Fruit fly (Drosophila melanogaster) whole organism, embryonic: ENCODE results near the gene Ntf-2.

ENCODE experiments used
- Blimp-1 ChIP-seq: fragments of 200-800 bp; sonication (Bioruptor generic); optimal IDR thresholded peaks from 3 replicates; lab custom pipeline; 2018; ENCODE audit warnings: missing biosample characterization, missing genetic modification characterization, mild to moderate bottlenecking, moderate library complexity, missing genetic modification reagents
- CG13775 ChIP-seq: fragments of 200-800 bp; sonication (Bioruptor generic); optimal IDR thresholded peaks from 3 replicates; lab custom pipeline; 2017; ENCODE audit warnings: missing biosample characterization, mild to moderate bottlenecking, missing genetic modification characterization
- CG14441 ChIP-seq: fragments of 200-800 bp; sonication (Bioruptor generic); IDR thresholded peaks from 2 replicates; pipeline ENCODE4 v1.3.6; 2022; ENCODE audit warnings: missing biosample characterization, missing genetic modification characterization
- CG16813 ChIP-seq: fragments of 200-800 bp; sonication (Bioruptor generic); IDR thresholded peaks from 3 replicates; pipeline ENCODE4 v1.3.6; 2022; ENCODE audit warnings: missing biosample characterization, missing genetic modification characterization; ENCODE audit not compliant: partially characterized antibody
- CG18599 ChIP-seq: fragments of 200-800 bp; sonication (Bioruptor generic); optimal IDR thresholded peaks from 3 replicates; lab custom pipeline; 2017; ENCODE audit warnings: missing biosample characterization, missing genetic modification characterization, mild to moderate bottlenecking, moderate library complexity, missing genetic modification reagents
- CG18764 ChIP-seq: fragments of 200-800 bp; sonication (Bioruptor generic); optimal IDR thresholded peaks from 3 replicates; lab custom pipeline; 2016; ENCODE audit warnings: missing biosample characterization, missing genetic modification characterization
- CG30020 ChIP-seq: fragments of 200-800 bp; optimal IDR thresholded peaks from 2 replicates; lab custom pipeline; 2019; ENCODE audit warnings: missing biosample characterization, mild to moderate bottlenecking, missing genetic modification characterization, moderate library complexity
- CG30431 ChIP-seq: fragments of 200-800 bp; sonication (Bioruptor generic); optimal IDR thresholded peaks from 2 replicates; lab custom pipeline; 2017; ENCODE audit warnings: missing biosample characterization, missing genetic modification characterization
- CG3065 ChIP-seq: fragments of 200-800 bp; sonication (Bioruptor generic); optimal IDR thresholded peaks from 2 replicates; lab custom pipeline; 2016; ENCODE audit warnings: missing biosample characterization, missing genetic modification characterization
- CG31388 ChIP-seq: fragments of 200-800 bp; sonication (Bioruptor generic); optimal IDR thresholded peaks from 2 replicates; lab custom pipeline; 2016; ENCODE audit warnings: missing biosample characterization, missing genetic modification characterization
- CG31441 ChIP-seq: fragments of 200-800 bp; sonication (Bioruptor generic); IDR thresholded peaks from 2 replicates; pipeline ENCODE4 v1.3.6; 2022; ENCODE audit warnings: missing biosample characterization, missing genetic modification characterization
- CG6175 ChIP-seq: fragments of 200-800 bp; sonication (Bioruptor generic); IDR thresholded peaks from 3 replicates; pipeline ENCODE4 v1.3.6; 2022; ENCODE audit warnings: missing biosample characterization, missing genetic modification characterization
- CG6272 ChIP-seq: fragments of 200-800 bp; sonication (Bioruptor generic); IDR thresholded peaks from 2 replicates; pipeline ENCODE4 v1.3.6; 2022; ENCODE audit warnings: missing biosample characterization, missing genetic modification characterization
- CG6683 ChIP-seq: fragments of 200-800 bp; sonication (Bioruptor generic); optimal IDR thresholded peaks from 2 replicates; lab custom pipeline; 2017; ENCODE audit warnings: missing biosample characterization, mild to moderate bottlenecking, missing genetic modification characterization, missing genetic modification reagents
- CG7928 ChIP-seq: fragments of 200-800 bp; sonication (Bioruptor generic); optimal IDR thresholded peaks from 2 replicates; lab custom pipeline; 2017; ENCODE audit warnings: missing biosample characterization, mild to moderate bottlenecking, missing genetic modification characterization
- CG8089 ChIP-seq: fragments of 200-800 bp; sonication (Bioruptor generic); optimal IDR thresholded peaks from 3 replicates; lab custom pipeline; 2016; ENCODE audit warnings: missing biosample characterization, missing genetic modification characterization
- CG8478 ChIP-seq: fragments of >200 bp; optimal IDR thresholded peaks from 2 replicates; lab custom pipeline; 2018
- Dip3 ChIP-seq: fragments of 200-800 bp; sonication (Bioruptor generic); optimal IDR thresholded peaks from 3 replicates; lab custom pipeline; 2016; ENCODE audit warnings: missing biosample characterization, missing genetic modification characterization
- Ets97D ChIP-seq: fragments of 200-800 bp; sonication (Bioruptor generic); optimal IDR thresholded peaks from 3 replicates; lab custom pipeline; 2016; ENCODE audit warnings: missing biosample characterization, missing genetic modification characterization
- HLH54F ChIP-seq: fragments of 200-800 bp; sonication (Bioruptor generic); optimal IDR thresholded peaks from 3 replicates; lab custom pipeline; 2016; ENCODE audit warnings: missing biosample characterization, missing genetic modification characterization
- HLHmδ ChIP-seq: fragments of 200-800 bp; sonication (Bioruptor generic); optimal IDR thresholded peaks from 2 replicates; lab custom pipeline; 2018; ENCODE audit warnings: missing biosample characterization, mild to moderate bottlenecking, missing genetic modification characterization, moderate library complexity
- Hr39 ChIP-seq: fragments of >200 bp; optimal IDR thresholded peaks from 2 replicates; lab custom pipeline; 2017
- Hr78 ChIP-seq, 2 experiments: fragments of 200-800 bp in 1 of 2; fragments of >200 bp in 1 of 2; sonication (Bioruptor generic) in 1 of 2; optimal IDR thresholded peaks; 2 replicates each; lab custom pipeline; 2017 to 2019; ENCODE audit warnings: missing biosample characterization in 2 of 2, missing genetic modification characterization in 2 of 2, mild to moderate bottlenecking in 1 of 2, moderate library complexity in 1 of 2
- Lhr ChIP-seq: fragments of 200-800 bp; sonication (Bioruptor generic); optimal IDR thresholded peaks from 3 replicates; lab custom pipeline; 2017; ENCODE audit warnings: mild to moderate bottlenecking, missing biosample characterization, missing genetic modification reagents, missing genetic modification characterization
- Mes4 ChIP-seq: fragments of 200-800 bp; sonication (Bioruptor generic); optimal IDR thresholded peaks from 2 replicates; lab custom pipeline; 2016; ENCODE audit warnings: missing biosample characterization, missing genetic modification characterization
- Nf-YB ChIP-seq: fragments of 200-800 bp; sonication (Bioruptor generic); optimal IDR thresholded peaks from 3 replicates; lab custom pipeline; 2019; ENCODE audit warnings: missing biosample characterization, mild to moderate bottlenecking, missing genetic modification characterization, moderate library complexity
- Sox100B ChIP-seq: fragments of 200-800 bp; sonication (Bioruptor generic); optimal IDR thresholded peaks from 3 replicates; lab custom pipeline; 2018; ENCODE audit warnings: missing biosample characterization, mild to moderate bottlenecking, missing genetic modification characterization
- Stat92E ChIP-seq, 3 experiments: fragments of >200 bp in 2 of 3; fragments of 200-800 bp in 1 of 3; sonication (Bioruptor generic) in 1 of 3; optimal IDR thresholded peaks; 2 replicates each; lab custom pipeline; 2017 to 2019; ENCODE audit warnings: missing biosample characterization in 3 of 3, missing genetic modification characterization in 3 of 3, mild to moderate bottlenecking in 1 of 3, moderate library complexity in 1 of 3
- abd-A ChIP-seq: fragments of 200-800 bp; sonication (Bioruptor generic); optimal IDR thresholded peaks from 3 replicates; lab custom pipeline; 2019; ENCODE audit warnings: missing biosample characterization, mild to moderate bottlenecking, missing genetic modification characterization, moderate library complexity
- ap ChIP-seq: fragments of 200-800 bp; sonication (Bioruptor generic); IDR thresholded peaks from 2 replicates; pipeline ENCODE4 v1.3.6; 2022; ENCODE audit warnings: missing biosample characterization, missing genetic modification characterization
- ash1 ChIP-seq: fragments of 200-800 bp; sonication (Bioruptor generic); optimal IDR thresholded peaks from 2 replicates; lab custom pipeline; 2018; ENCODE audit warnings: missing biosample characterization, mild to moderate bottlenecking, missing genetic modification characterization
- bsh ChIP-seq, 2 experiments: fragments of 200-800 bp; sonication (Bioruptor generic); optimal IDR thresholded peaks; 2 replicates each; lab custom pipeline; 2017 to 2018; ENCODE audit warnings: mild to moderate bottlenecking in 2 of 2, missing biosample characterization in 2 of 2, missing genetic modification characterization in 2 of 2, moderate library complexity in 1 of 2
- fru ChIP-seq: fragments of >200 bp; optimal IDR thresholded peaks from 2 replicates; lab custom pipeline; 2017
- gce ChIP-seq: fragments of 200-800 bp; sonication (Bioruptor generic); IDR thresholded peaks from 3 replicates; pipeline ENCODE4 v1.3.6; 2022; ENCODE audit warnings: missing biosample characterization, missing genetic modification characterization
- gsb ChIP-seq: fragments of 200-800 bp; sonication (Bioruptor generic); IDR thresholded peaks from 2 replicates; pipeline ENCODE4 v1.3.6; 2022; ENCODE audit warnings: missing biosample characterization, missing genetic modification characterization
- ken ChIP-seq: fragments of 200-800 bp; sonication (Bioruptor generic); IDR thresholded peaks from 3 replicates; pipeline ENCODE4 v1.3.6; 2022; ENCODE audit warnings: missing biosample characterization, missing genetic modification characterization
- maf-S ChIP-seq: fragments of 200-800 bp; sonication (Bioruptor generic); optimal IDR thresholded peaks from 2 replicates; lab custom pipeline; 2016; ENCODE audit warnings: missing biosample characterization, missing genetic modification characterization
- pan ChIP-seq, 4 experiments: fragments of >200 bp in 3 of 4; fragments of 200-800 bp in 1 of 4; sonication (Bioruptor generic) in 1 of 4; optimal IDR thresholded peaks in 3 of 4; IDR thresholded peaks in 1 of 4; 2 replicates each; pipeline versions ENCODE4 v1.3.6 to Lab custom; 2017 to 2022; ENCODE audit warnings: missing biosample characterization in 2 of 4, missing genetic modification characterization in 2 of 4, mixed read lengths in 1 of 4
- pnt ChIP-seq: fragments of 200-800 bp; sonication (Bioruptor generic); optimal IDR thresholded peaks from 3 replicates; lab custom pipeline; 2016; ENCODE audit warnings: missing biosample characterization, missing genetic modification characterization
- psq ChIP-seq: fragments of 200-800 bp; sonication (Bioruptor generic); optimal IDR thresholded peaks from 2 replicates; lab custom pipeline; 2017; ENCODE audit warnings: missing biosample characterization, missing genetic modification characterization
- sug ChIP-seq: fragments of 200-800 bp; optimal IDR thresholded peaks from 2 replicates; lab custom pipeline; 2019; ENCODE audit warnings: missing biosample characterization, mild to moderate bottlenecking, missing genetic modification characterization, moderate library complexity
- tgo ChIP-seq: fragments of 200-800 bp; sonication (Bioruptor generic); IDR thresholded peaks from 3 replicates; pipeline ENCODE4 v1.3.6; 2022; ENCODE audit warnings: missing biosample characterization, missing genetic modification characterization
- tio ChIP-seq: fragments of 200-800 bp; sonication (Bioruptor generic); optimal IDR thresholded peaks from 2 replicates; lab custom pipeline; 2017; ENCODE audit warnings: missing biosample characterization, missing genetic modification characterization, inconsistent platforms
- ttk ChIP-seq: fragments of 200-800 bp; sonication (Bioruptor generic); IDR thresholded peaks from 2 replicates; pipeline ENCODE4 v2.1.2; 2022; ENCODE audit warnings: missing biosample characterization, missing genetic modification characterization
- tup ChIP-seq: fragments of 200-800 bp; sonication (Bioruptor generic); optimal IDR thresholded peaks from 2 replicates; lab custom pipeline; 2016; ENCODE audit warnings: missing biosample characterization, mild to moderate bottlenecking, missing genetic modification characterization, moderate library complexity
- unc-4 ChIP-seq: fragments of 200-800 bp; sonication (Bioruptor generic); IDR thresholded peaks from 2 replicates; pipeline ENCODE4 v1.3.6; 2022; ENCODE audit warnings: missing biosample characterization, missing genetic modification characterization; ENCODE audit not compliant: partially characterized antibody
- unpg ChIP-seq: fragments of 200-800 bp; sonication (Bioruptor generic); optimal IDR thresholded peaks from 3 replicates; lab custom pipeline; 2018; ENCODE audit warnings: missing biosample characterization, mild to moderate bottlenecking, missing genetic modification characterization, moderate library complexity
- wdn ChIP-seq: fragments of 200-800 bp; sonication (Bioruptor generic); IDR thresholded peaks from 2 replicates; pipeline ENCODE4 v1.3.6; 2022; ENCODE audit warnings: missing biosample characterization, missing genetic modification characterization
- zfh2 ChIP-seq: fragments of 200-800 bp; sonication (Bioruptor generic); optimal IDR thresholded peaks from 2 replicates; lab custom pipeline; 2016; ENCODE audit warnings: missing biosample characterization, missing genetic modification characterization

Ntf-2 gene

dm6 chrX:21053849-21054581 lies 18.7 kb downstream of the Ntf-2 start, which contains the start of the genes Stt3A and bves (continued):
- peak; percentile 98 for TF ChIP-seq CG31441
- peak; percentile 94 for TF ChIP-seq Lhr (GFP tag; lab: Kevin White, UChicago)
- no peak for TF ChIP-seq Hr39
- peak; percentile 78 for TF ChIP-seq CG7928 (GFP tag; lab: Kevin White, UChicago)
- peak; percentile 97 for TF ChIP-seq Dip3
- peak; percentile 98 for TF ChIP-seq ken
- TF ChIP-seq fru: no peak
- TF ChIP-seq Stat92E (GFP tag; optimal IDR thresholded peaks at IDR 0.05; lab: Kevin White, UChicago): peak in 1 of 3 experiments; percentile 97
- peak; percentile 90 for TF ChIP-seq Nf-YB (GFP tag; lab: Kevin White, UChicago)
- TF ChIP-seq zfh2 (GFP tag; lab: Kevin White, UChicago): peak; percentile 97
- peak; percentile 98 for TF ChIP-seq maf-S (GFP tag; lab: Kevin White, UChicago)
- peak; percentile 97 for TF ChIP-seq CG14441 (GFP tag; lab: Robert Waterston, UW)
- TF ChIP-seq HLH54F: peak; percentile 98
- peak; percentile 95 for TF ChIP-seq CG18764 (GFP tag; lab: Kevin White, UChicago)
- peak; percentile 94 for TF ChIP-seq CG3065 (GFP tag; lab: Kevin White, UChicago)
- TF ChIP-seq bsh (GFP tag; optimal IDR thresholded peaks at IDR 0.05; lab: Kevin White, UChicago): peak; percentile 98 to 99
- TF ChIP-seq CG6175 (GFP tag; lab: Robert Waterston, UW): peak; percentile 93
- peak; percentile 94 for TF ChIP-seq psq (GFP tag; lab: Kevin White, UChicago)
- peak; percentile 97 for TF ChIP-seq CG6683 (GFP tag; lab: Kevin White, UChicago)
- TF ChIP-seq unpg (GFP tag; lab: Kevin White, UChicago): peak; percentile 99
- TF ChIP-seq CG8089 (GFP tag; lab: Kevin White, UChicago): peak; percentile 98
- TF ChIP-seq wdn: peak; percentile 97
- TF ChIP-seq ap (GFP tag; lab: Robert Waterston, UW): peak; percentile 97
- no peak for TF ChIP-seq CG8478
- peak; percentile 95 for TF ChIP-seq ttk (GFP tag; lab: Robert Waterston, UW)
- TF ChIP-seq Mes4 (GFP tag; lab: Kevin White, UChicago): peak; percentile 98
- TF ChIP-seq gsb (GFP tag; lab: Robert Waterston, UW): peak; percentile 94
- TF ChIP-seq tgo (GFP tag; lab: Robert Waterston, UW): peak; percentile 98
- peak; percentile 98 for TF ChIP-seq Blimp-1 (GFP tag; lab: Kevin White, UChicago)
- TF ChIP-seq CG18599 (GFP tag; lab: Kevin White, UChicago): peak; percentile 99
- peak; percentile 94 for TF ChIP-seq tup
- peak; percentile 95 for TF ChIP-seq CG6272 (GFP tag; lab: Robert Waterston, UW)
- TF ChIP-seq CG31388 (GFP tag; lab: Kevin White, UChicago): peak; percentile 89
- peak; percentile 87 for TF ChIP-seq CG30020 (tag; lab: Kevin White, UChicago)
- TF ChIP-seq CG13775 (GFP tag; lab: Kevin White, UChicago): peak; percentile 97
- peak; percentile 59; the same call in 2 of the 3 replicates for TF ChIP-seq CG16813 (GFP tag; lab: Robert Waterston, UW)
- TF ChIP-seq HLHmδ (GFP tag; lab: Kevin White, UChicago): no peak
- peak in 1 of 2 experiments; percentile 92 for TF ChIP-seq Hr78 (GFP tag; optimal IDR thresholded peaks at IDR 0.05; lab: Kevin White, UChicago)
- peak; percentile 97 for TF ChIP-seq gce
- peak; percentile 94 for TF ChIP-seq tio (GFP tag; lab: Kevin White, UChicago)
- TF ChIP-seq pan (optimal IDR thresholded peaks at IDR 0.05; lab: Kevin White, UChicago): no peak
- TF ChIP-seq pan (GFP tag; optimal IDR thresholded peaks at IDR 0.05 in 1 of 2, IDR thresholded peaks at IDR 0.05 in 1 of 2): peak in 1 of 2 experiments; percentile 97
- peak; percentile 97 for TF ChIP-seq CG30431 (GFP tag; lab: Kevin White, UChicago)
- TF ChIP-seq sug (tag; lab: Kevin White, UChicago): peak; percentile 94
- peak; percentile 92 for TF ChIP-seq ash1
- peak; percentile 93 for TF ChIP-seq abd-A (tag; lab: Kevin White, UChicago)
- peak; percentile 97 for TF ChIP-seq pnt (GFP tag; lab: Kevin White, UChicago)
- peak; percentile 91 for TF ChIP-seq Ets97D (GFP tag; lab: Kevin White, UChicago)
- TF ChIP-seq unc-4 (GFP tag; lab: Robert Waterston, UW): peak; percentile 49
- TF ChIP-seq Sox100B (GFP tag; lab: Kevin White, UChicago): peak; percentile 96
